Fruit fly (Drosophila melanogaster): ENCODE measurements around the gene wake.

wake gene

dm6 chr3R:22663115-22663514 is 23.5 kb downstream of the wake start (continued):
- TF ChIP-seq dimm (GFP tag; IDR thresholded peaks at IDR 0.05) (peak; percentile 51), CG7928 (GFP tag; optimal IDR thresholded peaks at IDR 0.05) (no peak), Dref (GFP tag; IDR thresholded peaks at IDR 0.05) (no peak), Hmx (GFP tag; optimal IDR thresholded peaks at IDR 0.05) (no peak), jumu (GFP tag; optimal IDR thresholded peaks at IDR 0.05) (peak; percentile 3), Eip74EF (GFP tag; optimal IDR thresholded peaks at IDR 0.05) (no peak), CG2678 (tag; optimal IDR thresholded peaks at IDR 0.05) (peak; percentile 82), Trl (optimal IDR thresholded peaks at IDR 0.05) (no peak), Trl (GFP tag; optimal IDR thresholded peaks at IDR 0.05) (peak; percentile 10), CG31441 (GFP tag; IDR thresholded peaks at IDR 0.05) (peak; percentile 59), lbe (GFP tag; optimal IDR thresholded peaks at IDR 0.05) (no peak), hkb (optimal IDR thresholded peaks at IDR 0.05) (no peak), hkb (GFP tag; IDR thresholded peaks at IDR 0.05) (peak; percentile 87), peb (GFP tag; IDR thresholded peaks at IDR 0.05) (no peak), gsb-n (tag; optimal IDR thresholded peaks at IDR 0.05) (peak; percentile 31), Fer2 (tag; optimal IDR thresholded peaks at IDR 0.05) (peak; percentile 32), HLH3B (GFP tag; IDR thresholded peaks at IDR 0.05) (peak; percentile 60; the same call in 1 of the 2 replicates), CG13296 (GFP tag; optimal IDR thresholded peaks at IDR 0.05) (peak; percentile 46), sna (GFP tag; IDR thresholded peaks at IDR 0.05; ENCODE audit: partially characterized antibody) (no peak), Xbp1 (GFP tag; optimal IDR thresholded peaks at IDR 0.05) (peak; percentile 73), gsb (GFP tag; IDR thresholded peaks at IDR 0.05) (0 out of 2 replicates have a peak, but pooled peaks have one; percentile 13), pb (GFP tag; optimal IDR thresholded peaks at IDR 0.05) (no peak), ac (GFP tag; optimal IDR thresholded peaks at IDR 0.05) (no peak), kay (GFP tag; optimal IDR thresholded peaks at IDR 0.05) (no peak), sens-2 (GFP tag; IDR thresholded peaks at IDR 0.05) (peak; percentile 62), Antp (GFP tag; optimal IDR thresholded peaks at IDR 0.05) (no peak), CG10209 (GFP tag; optimal IDR thresholded peaks at IDR 0.05) (peak; percentile 67), CG10543 (GFP tag; optimal IDR thresholded peaks at IDR 0.05) (peak; percentile 11), BtbVII (GFP tag; optimal IDR thresholded peaks at IDR 0.05) (peak; percentile 55), ash1 (GFP tag; optimal IDR thresholded peaks at IDR 0.05) (no peak), hbn (GFP tag; IDR thresholded peaks at IDR 0.05; ENCODE audit: partially characterized antibody) (no peak), esg (GFP tag; conservative IDR thresholded peaks at IDR 0.05) (peak; percentile 75), CG2120 (GFP tag; optimal IDR thresholded peaks at IDR 0.05) (peak; percentile 81), Sry-δ (GFP tag; optimal IDR thresholded peaks at IDR 0.05) (no peak), CG4707 (GFP tag; optimal IDR thresholded peaks at IDR 0.05) (no peak), CG8281 (tag; optimal IDR thresholded peaks at IDR 0.05) (no peak), stc (GFP tag; IDR thresholded peaks at IDR 0.05) (peak; percentile 63; the same call in 1 of the 2 replicates), bab2 (GFP tag; optimal IDR thresholded peaks at IDR 0.05) (peak; percentile 46), slou (GFP tag; optimal IDR thresholded peaks at IDR 0.05) (peak; percentile 22), MESR4 (GFP tag; optimal IDR thresholded peaks at IDR 0.05) (no peak), CG30431 (GFP tag; optimal IDR thresholded peaks at IDR 0.05) (peak; percentile 17), ase (GFP tag; IDR thresholded peaks at IDR 0.05) (no peak; the same call in 2 of the 3 replicates), CG17829 (tag; optimal IDR thresholded peaks at IDR 0.05) (no peak), Six4 (GFP tag; optimal IDR thresholded peaks at IDR 0.05) (peak; percentile 14), CG4424 (GFP tag; optimal IDR thresholded peaks at IDR 0.05) (peak; percentile 27), CG7271 (tag; optimal IDR thresholded peaks at IDR 0.05) (no peak), H2.0 (GFP tag; IDR thresholded peaks at IDR 0.05) (peak; percentile 83), Drgx (GFP tag; IDR thresholded peaks at IDR 0.05) (no peak), CG14965 (GFP tag; optimal IDR thresholded peaks at IDR 0.05; ENCODE audit: borderline replicate concordance) (no peak), CG11093 (GFP tag; IDR thresholded peaks at IDR 0.05) (0 out of 3 replicates have a peak, but pooled peaks have one; percentile 20), CG3407 (GFP tag; optimal IDR thresholded peaks at IDR 0.05) (peak; percentile 42), rib (GFP tag; IDR thresholded peaks at IDR 0.05) (no peak)
